Fruit fly (Drosophila melanogaster) whole organism, embryonic: Measurements from ENCODE around the gene CG4733.

Experiments used
- ATbp ChIP-seq: fragments of 200-800 bp; sonication (Bioruptor generic); optimal IDR thresholded peaks from 2 replicates; lab custom pipeline; 2017; ENCODE audit warnings: missing biosample characterization, mild to moderate bottlenecking, missing genetic modification characterization, missing genetic modification reagents
- Awh ChIP-seq: fragments of 200-800 bp; sonication (Bioruptor generic); IDR thresholded peaks from 2 replicates; pipeline ENCODE4, ENCODE4 v1.3.6; 2022; ENCODE audit warnings: missing biosample characterization, missing genetic modification characterization
- BEAF-32 ChIP-seq: fragments of 200-800 bp; sonication (Bioruptor generic); optimal IDR thresholded peaks from 3 replicates; lab custom pipeline; 2017; ENCODE audit warnings: missing biosample characterization, missing genetic modification characterization, mild to moderate bottlenecking, moderate library complexity, missing genetic modification reagents
- C15 ChIP-seq: fragments of 200-800 bp; sonication (Bioruptor generic); IDR thresholded peaks from 3 replicates; pipeline ENCODE4 v1.3.6; 2022; ENCODE audit warnings: missing biosample characterization, missing genetic modification characterization
- CG10267 ChIP-seq: fragments of 200-800 bp; sonication (Bioruptor generic); optimal IDR thresholded peaks from 2 replicates; lab custom pipeline; 2018; ENCODE audit warnings: missing biosample characterization, mild to moderate bottlenecking, missing genetic modification characterization, moderate library complexity
- CG10274 ChIP-seq: fragments of 200-800 bp; sonication (Bioruptor generic); optimal IDR thresholded peaks from 3 replicates; lab custom pipeline; 2017; ENCODE audit warnings: missing biosample characterization, mild to moderate bottlenecking, missing genetic modification characterization
- CG10321 ChIP-seq: fragments of 200-800 bp; sonication (Bioruptor generic); IDR thresholded peaks from 2 replicates; pipeline ENCODE4 v1.3.6; 2022; ENCODE audit warnings: missing biosample characterization, missing genetic modification characterization
- CG10654 ChIP-seq: fragments of 200-800 bp; sonication (Bioruptor generic); optimal IDR thresholded peaks from 2 replicates; lab custom pipeline; 2016; ENCODE audit warnings: missing biosample characterization, missing genetic modification characterization
- CG12104 ChIP-seq: fragments of 200-800 bp; sonication (Bioruptor generic); optimal IDR thresholded peaks from 3 replicates; lab custom pipeline; 2016; ENCODE audit warnings: missing biosample characterization, missing genetic modification characterization
- CG12299 ChIP-seq: fragments of 200-800 bp; sonication (Bioruptor generic); optimal IDR thresholded peaks from 2 replicates; lab custom pipeline; 2018; ENCODE audit warnings: missing biosample characterization, mild to moderate bottlenecking, missing genetic modification characterization
- CG15696 ChIP-seq: fragments of 200-800 bp; sonication (Bioruptor generic); optimal IDR thresholded peaks from 2 replicates; lab custom pipeline; 2019; ENCODE audit warnings: missing biosample characterization, mild to moderate bottlenecking, missing genetic modification characterization, moderate library complexity
- CG1602 ChIP-seq: fragments of 200-800 bp; sonication (Bioruptor generic); optimal IDR thresholded peaks from 3 replicates; lab custom pipeline; 2016; ENCODE audit warnings: missing biosample characterization, missing genetic modification characterization
- CG17328 ChIP-seq: fragments of 200-800 bp; sonication (Bioruptor generic); IDR thresholded peaks from 2 replicates; pipeline ENCODE4 v1.3.6; 2022; ENCODE audit warnings: missing biosample characterization, missing genetic modification characterization
- CG18262 ChIP-seq: fragments of 200-800 bp; optimal IDR thresholded peaks from 3 replicates; lab custom pipeline; 2019; ENCODE audit warnings: missing biosample characterization, mild to moderate bottlenecking, missing genetic modification characterization, moderate library complexity
- CG1832 ChIP-seq: fragments of 200-800 bp; sonication (Bioruptor generic); optimal IDR thresholded peaks from 2 replicates; lab custom pipeline; 2017; ENCODE audit warnings: missing biosample characterization, mild to moderate bottlenecking, missing genetic modification characterization, inconsistent platforms
- CG2199 ChIP-seq: fragments of 200-800 bp; sonication (Bioruptor generic); IDR thresholded peaks from 3 replicates; pipeline ENCODE4 v1.3.6; 2022; ENCODE audit warnings: missing biosample characterization, missing genetic modification characterization
- CG2712 ChIP-seq: fragments of 200-800 bp; optimal IDR thresholded peaks from 3 replicates; lab custom pipeline; 2019; ENCODE audit warnings: missing biosample characterization, mild to moderate bottlenecking, missing genetic modification characterization, moderate library complexity
- CG34376 ChIP-seq: fragments of 200-800 bp; sonication (Bioruptor generic); optimal IDR thresholded peaks from 2 replicates; lab custom pipeline; 2018; ENCODE audit warnings: missing biosample characterization, mild to moderate bottlenecking, missing genetic modification characterization
- CG4820 ChIP-seq: fragments of 200-800 bp; sonication (Bioruptor generic); optimal IDR thresholded peaks from 3 replicates; lab custom pipeline; 2016; ENCODE audit warnings: missing biosample characterization, missing genetic modification characterization
- CG8478 ChIP-seq: fragments of >200 bp; optimal IDR thresholded peaks from 2 replicates; lab custom pipeline; 2018
- Dek ChIP-seq: fragments of 200-800 bp; sonication (Bioruptor generic); optimal IDR thresholded peaks from 3 replicates; lab custom pipeline; 2019; ENCODE audit warnings: missing biosample characterization, mild to moderate bottlenecking, missing genetic modification characterization, moderate library complexity
- ERR ChIP-seq: fragments of 200-800 bp; sonication (Bioruptor generic); optimal IDR thresholded peaks from 2 replicates; lab custom pipeline; 2016; ENCODE audit warnings: missing biosample characterization, missing genetic modification characterization
- Hey ChIP-seq: fragments of 200-800 bp; sonication (Bioruptor generic); optimal IDR thresholded peaks from 3 replicates; lab custom pipeline; 2018; ENCODE audit warnings: missing biosample characterization, mild to moderate bottlenecking, missing genetic modification characterization
- HmgD ChIP-seq: fragments of 200-800 bp; sonication (Bioruptor generic); optimal IDR thresholded peaks from 3 replicates; lab custom pipeline; 2016; ENCODE audit warnings: missing biosample characterization, missing genetic modification characterization
- MTF-1 ChIP-seq: fragments of 200-800 bp; sonication (Bioruptor generic); optimal IDR thresholded peaks from 2 replicates; lab custom pipeline; 2018; ENCODE audit warnings: missing biosample characterization, mild to moderate bottlenecking, missing genetic modification characterization, borderline replicate concordance
- NK7.1 ChIP-seq: fragments of 200-800 bp; sonication (Bioruptor generic); optimal IDR thresholded peaks from 3 replicates; lab custom pipeline; 2016; ENCODE audit warnings: missing biosample characterization, missing genetic modification characterization
- Neu2 ChIP-seq: fragments of 200-800 bp; sonication (Bioruptor generic); optimal IDR thresholded peaks from 3 replicates; lab custom pipeline; 2016; ENCODE audit warnings: missing biosample characterization, missing genetic modification characterization, borderline replicate concordance
- Nf-YA ChIP-seq: fragments of 200-800 bp; sonication (Bioruptor generic); IDR thresholded peaks from 2 replicates; pipeline ENCODE4 v1.3.6; 2022; ENCODE audit warnings: missing biosample characterization, missing genetic modification characterization
- Nf-YB ChIP-seq: fragments of 200-800 bp; sonication (Bioruptor generic); optimal IDR thresholded peaks from 3 replicates; lab custom pipeline; 2019; ENCODE audit warnings: missing biosample characterization, mild to moderate bottlenecking, missing genetic modification characterization, moderate library complexity
- Xrp1 ChIP-seq: fragments of 200-800 bp; sonication (Bioruptor generic); IDR thresholded peaks from 2 replicates; pipeline ENCODE4 v1.3.6; 2022; ENCODE audit warnings: missing biosample characterization, missing genetic modification characterization
- br ChIP-seq: fragments of >200 bp; optimal IDR thresholded peaks from 2 replicates; lab custom pipeline; 2017
- caup ChIP-seq: fragments of 200-800 bp; sonication (Bioruptor generic); optimal IDR thresholded peaks from 3 replicates; lab custom pipeline; 2017; ENCODE audit warnings: missing biosample characterization, mild to moderate bottlenecking, missing genetic modification characterization, moderate library complexity; ENCODE audit not compliant: severe bottlenecking
- crc ChIP-seq: fragments of 200-800 bp; sonication (Bioruptor generic); optimal IDR thresholded peaks from 2 replicates; lab custom pipeline; 2016; ENCODE audit warnings: missing biosample characterization, missing genetic modification characterization
- dati ChIP-seq: fragments of 200-800 bp; sonication (Bioruptor generic); IDR thresholded peaks from 2 replicates; pipeline ENCODE4 v1.3.6; 2022; ENCODE audit warnings: missing biosample characterization, missing genetic modification characterization
- ind ChIP-seq: fragments of 200-800 bp; sonication (Bioruptor generic); optimal IDR thresholded peaks from 3 replicates; lab custom pipeline; 2016; ENCODE audit warnings: missing biosample characterization, missing genetic modification characterization
- nerfin-2 ChIP-seq: fragments of 200-800 bp; sonication (Bioruptor generic); IDR thresholded peaks from 2 replicates; pipeline ENCODE4 v1.3.6; 2022; ENCODE audit warnings: missing biosample characterization, missing genetic modification characterization; ENCODE audit not compliant: partially characterized antibody
- phol ChIP-seq: fragments of 200-800 bp; sonication (Bioruptor generic); optimal IDR thresholded peaks from 3 replicates; lab custom pipeline; 2018; ENCODE audit warnings: missing biosample characterization, mild to moderate bottlenecking, missing genetic modification characterization, moderate library complexity
- pum ChIP-seq: fragments of 200-800 bp; sonication (Bioruptor generic); optimal IDR thresholded peaks from 2 replicates; lab custom pipeline; 2016; ENCODE audit warnings: missing biosample characterization, missing genetic modification characterization
- pzg ChIP-seq: fragments of 200-800 bp; sonication (Bioruptor generic); optimal IDR thresholded peaks from 3 replicates; lab custom pipeline; 2018; ENCODE audit warnings: missing biosample characterization, mild to moderate bottlenecking, missing genetic modification characterization, moderate library complexity
- repo ChIP-seq: fragments of 200-800 bp; sonication (Bioruptor generic); optimal IDR thresholded peaks from 2 replicates; lab custom pipeline; 2016; ENCODE audit warnings: missing biosample characterization, missing genetic modification characterization
- schlank ChIP-seq: fragments of 200-800 bp; sonication (Bioruptor generic); optimal IDR thresholded peaks from 2 replicates; lab custom pipeline; 2018; ENCODE audit warnings: missing biosample characterization, mild to moderate bottlenecking, missing genetic modification characterization
- sens ChIP-seq: fragments of 200-800 bp; sonication (Bioruptor generic); peaks from one replicate; lab custom pipeline; 2016; ENCODE audit warnings: missing biosample characterization, missing genetic modification characterization
- tin ChIP-seq: fragments of 200-800 bp; sonication (Bioruptor generic); optimal IDR thresholded peaks from 3 replicates; lab custom pipeline; 2016; ENCODE audit warnings: missing biosample characterization, missing genetic modification characterization
- vnd ChIP-seq: fragments of 200-800 bp; sonication (Bioruptor generic); IDR thresholded peaks from 3 replicates; pipeline ENCODE4 v1.3.6; 2022; ENCODE audit warnings: missing biosample characterization, missing genetic modification characterization; ENCODE audit not compliant: partially characterized antibody
- wek ChIP-seq: fragments of 200-800 bp; sonication (Bioruptor generic); optimal IDR thresholded peaks from 3 replicates; lab custom pipeline; 2018; ENCODE audit warnings: missing biosample characterization, mild to moderate bottlenecking, missing genetic modification characterization, moderate library complexity
- z ChIP-seq: fragments of 200-800 bp; sonication (Bioruptor generic); IDR thresholded peaks from 3 replicates; pipeline ENCODE4 v1.3.6; 2022; ENCODE audit warnings: missing biosample characterization, missing genetic modification characterization

The CG4733 gene

DNA sequence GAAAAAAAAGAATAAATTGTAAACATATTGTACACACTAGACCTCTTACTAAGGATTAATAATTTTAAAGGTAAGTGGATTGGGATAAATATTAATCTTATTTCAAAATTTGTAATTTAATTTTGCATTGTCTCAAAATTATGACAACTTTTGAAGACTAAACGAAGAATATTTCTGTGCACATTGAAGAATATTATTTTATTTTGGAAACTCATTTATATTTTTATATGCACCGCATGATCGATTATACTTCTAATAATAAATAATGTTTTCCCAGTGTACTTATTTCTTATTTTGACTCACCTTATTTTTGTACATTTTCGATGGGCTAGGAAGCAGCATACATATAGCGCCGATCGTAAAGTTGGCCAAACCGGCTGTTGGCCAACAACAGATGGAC lies 46.6 kb upstream of the CG4733 start (continued):
- TF ChIP-seq nerfin-2 (GFP tag; lab: Robert Waterston, UW) = no peak
- no peak for TF ChIP-seq crc (GFP tag; lab: Kevin White, UChicago)
- TF ChIP-seq Awh (GFP tag; lab: Robert Waterston, UW) = no peak
- no peak for TF ChIP-seq HmgD
- TF ChIP-seq MTF-1 = no peak
- TF ChIP-seq CG1602 (GFP tag; lab: Kevin White, UChicago) = no peak
- no peak for TF ChIP-seq CG12299
- TF ChIP-seq caup (GFP tag; lab: Kevin White, UChicago) = no peak
- no peak for TF ChIP-seq br (lab: Kevin White, UChicago)
- TF ChIP-seq CG10321 (GFP tag; lab: Robert Waterston, UW) = no peak
- TF ChIP-seq Neu2 (GFP tag; lab: Kevin White, UChicago) = no peak
- no peak for TF ChIP-seq CG10274 (GFP tag; lab: Kevin White, UChicago)
- TF ChIP-seq z (GFP tag; lab: Robert Waterston, UW) = no peak
- TF ChIP-seq CG12104 (GFP tag; lab: Kevin White, UChicago) = no peak
- peak; percentile 64 for TF ChIP-seq CG18262 (tag; lab: Kevin White, UChicago)
- TF ChIP-seq C15 (GFP tag; lab: Robert Waterston, UW) = no peak
- TF ChIP-seq Hey (tag; lab: Kevin White, UChicago) = no peak
- TF ChIP-seq Dek = no peak
- TF ChIP-seq dati (GFP tag; lab: Robert Waterston, UW) = no peak
- peak; percentile 0 for TF ChIP-seq sens (GFP tag; lab: Kevin White, UChicago)
- TF ChIP-seq CG10654 (GFP tag; lab: Kevin White, UChicago) = no peak
- no peak for TF ChIP-seq CG8478 (lab: Kevin White, UChicago)
- TF ChIP-seq schlank (tag; lab: Kevin White, UChicago) = no peak
- TF ChIP-seq NK7.1 (GFP tag; lab: Kevin White, UChicago) = no peak
- TF ChIP-seq pzg (GFP tag; lab: Kevin White, UChicago) = no peak
- TF ChIP-seq vnd (GFP tag; lab: Robert Waterston, UW) = no peak
- TF ChIP-seq ERR = no peak
- TF ChIP-seq ATbp (GFP tag; lab: Kevin White, UChicago) = no peak
- no peak for TF ChIP-seq CG17328 (GFP tag; lab: Robert Waterston, UW)
- TF ChIP-seq ind (GFP tag; lab: Kevin White, UChicago) = no peak
- no peak for TF ChIP-seq pum (GFP tag; lab: Kevin White, UChicago)
- peak; percentile 43 for TF ChIP-seq phol (tag; lab: Kevin White, UChicago)
- no peak for TF ChIP-seq BEAF-32 (GFP tag; lab: Kevin White, UChicago)
- no peak for TF ChIP-seq CG4820 (GFP tag; lab: Kevin White, UChicago)
- no peak for TF ChIP-seq repo (GFP tag; lab: Kevin White, UChicago)
- no peak for TF ChIP-seq tin
- no peak for TF ChIP-seq CG15696
- no peak for TF ChIP-seq CG2199 (GFP tag; lab: Robert Waterston, UW)
- peak; percentile 18 for TF ChIP-seq CG10267 (tag; lab: Kevin White, UChicago)
- TF ChIP-seq CG2712 (tag; lab: Kevin White, UChicago) = peak; percentile 49
- TF ChIP-seq Nf-YB = no peak
- no peak for TF ChIP-seq CG1832
- TF ChIP-seq Nf-YA (GFP tag; lab: Robert Waterston, UW) = no peak
- TF ChIP-seq CG34376 = no peak
- no peak for TF ChIP-seq wek (GFP tag; lab: Kevin White, UChicago)
- TF ChIP-seq Xrp1 (GFP tag; lab: Robert Waterston, UW) = peak; percentile 28; the same call in 1 of the 2 replicates
